Worm (Caenorhabditis elegans): ENCODE measurements around the gene F41H10.3.
A peak's percentile ranks its signal among the peaks of the same experiment; 100 is the strongest.

The F41H10.3 gene

ce11 chrIV:5334518-5334917, 35.1 kb upstream of the F41H10.3 start (continued):
- no peak for TF ChIP-seq lin-39 (tag; optimal IDR thresholded peaks at IDR 0.05)
- TF ChIP-seq ceh-90 (tag; optimal IDR thresholded peaks at IDR 0.05) = no peak

ce11 chrIV:5337649-5338048, 32.0 kb upstream of the F41H10.3 start:
- TF ChIP-seq lsy-2 (tag; optimal IDR thresholded peaks at IDR 0.05) (peak in 1 of 2 experiments; percentile 17), efl-1 (optimal IDR thresholded peaks at IDR 0.05) (no peak), efl-1 (GFP tag; optimal IDR thresholded peaks at IDR 0.05 in 1 of 2) (peak in 1 of 2 experiments; percentile 59), hlh-4 (tag; optimal IDR thresholded peaks at IDR 0.05) (no peak), lin-14 (GFP tag; optimal IDR thresholded peaks at IDR 0.05) (peak; percentile 69), tlp-1 (tag; optimal IDR thresholded peaks at IDR 0.05) (no peak), ceh-88 (GFP tag; IDR thresholded peaks at IDR 0.05) (no peak), lin-39 (tag; optimal IDR thresholded peaks at IDR 0.05) (no peak), zip-4 (GFP tag; optimal IDR thresholded peaks at IDR 0.05) (no peak), nhr-20 (tag; optimal IDR thresholded peaks at IDR 0.05) (peak; percentile 22), pqm-1 (tag; optimal IDR thresholded peaks at IDR 0.05) (no peak), skn-1 (tag; optimal IDR thresholded peaks at IDR 0.05) (no peak), nhr-19 (GFP tag; conservative IDR thresholded peaks at IDR 0.05) (no peak), nhr-71 (tag; optimal IDR thresholded peaks at IDR 0.05) (peak; percentile 49), unc-86 (tag; optimal IDR thresholded peaks at IDR 0.05) (peak; percentile 61), snu-23 (GFP tag; optimal IDR thresholded peaks at IDR 0.05) (peak; percentile 10), nhr-90 (tag; optimal IDR thresholded peaks at IDR 0.05; ENCODE audit: poor library complexity) (no peak), ceh-8 (GFP tag; optimal IDR thresholded peaks at IDR 0.05) (no peak), nhr-85 (tag) (peak; percentile 81), nhr-77 (tag; optimal IDR thresholded peaks at IDR 0.05) (no peak), elt-2 (tag; optimal IDR thresholded peaks at IDR 0.05) (no peak), isw-1 (GFP tag; IDR thresholded peaks at IDR 0.05) (no peak), nhr-47 (tag; optimal IDR thresholded peaks at IDR 0.05) (no peak), elt-3 (tag; optimal IDR thresholded peaks at IDR 0.05) (peak in 1 of 6 experiments; percentile 47), rnt-1 (tag; optimal IDR thresholded peaks at IDR 0.05) (no peak), mep-1 (tag; optimal IDR thresholded peaks at IDR 0.05) (peak; percentile 5), ceh-90 (tag; optimal IDR thresholded peaks at IDR 0.05) (no peak), blmp-1 (tag; optimal IDR thresholded peaks at IDR 0.05) (peak; percentile 67), lin-35 (GFP tag; optimal IDR thresholded peaks at IDR 0.05) (peak in 1 of 2 experiments; percentile 25), ces-1 (GFP tag; optimal IDR thresholded peaks at IDR 0.05) (no peak), aha-1 (tag; optimal IDR thresholded peaks at IDR 0.05) (no peak), unc-62 (GFP tag; optimal IDR thresholded peaks at IDR 0.05) (no peak)

- TF ChIP-seq blmp-1 (tag; optimal IDR thresholded peaks at IDR 0.05) (peak; percentile 65), lin-14 (GFP tag; optimal IDR thresholded peaks at IDR 0.05) (peak; percentile 15), elt-3 (tag; optimal IDR thresholded peaks at IDR 0.05) (peak in 5 of 6 experiments; percentile 8 to 83 (median 11)), sup-37 (GFP tag; optimal IDR thresholded peaks at IDR 0.05) (no peak), aha-1 (tag; optimal IDR thresholded peaks at IDR 0.05) (no peak), efl-1 (optimal IDR thresholded peaks at IDR 0.05) (no peak), efl-1 (GFP tag; optimal IDR thresholded peaks at IDR 0.05 in 1 of 2) (no peak), nhr-76 (tag; optimal IDR thresholded peaks at IDR 0.05) (no peak), lsy-2 (tag; optimal IDR thresholded peaks at IDR 0.05) (peak in 1 of 2 experiments; percentile 21), nhr-85 (tag) (peak; percentile 76)
Observed at ce11 chrIV:5339255-5339654, 30.3 kb upstream of the F41H10.3 start, which contains the start of gene Y4C6B.2. Gene Y4C6B.2 (plus strand): TSS chrIV:5339574.

DNA sequence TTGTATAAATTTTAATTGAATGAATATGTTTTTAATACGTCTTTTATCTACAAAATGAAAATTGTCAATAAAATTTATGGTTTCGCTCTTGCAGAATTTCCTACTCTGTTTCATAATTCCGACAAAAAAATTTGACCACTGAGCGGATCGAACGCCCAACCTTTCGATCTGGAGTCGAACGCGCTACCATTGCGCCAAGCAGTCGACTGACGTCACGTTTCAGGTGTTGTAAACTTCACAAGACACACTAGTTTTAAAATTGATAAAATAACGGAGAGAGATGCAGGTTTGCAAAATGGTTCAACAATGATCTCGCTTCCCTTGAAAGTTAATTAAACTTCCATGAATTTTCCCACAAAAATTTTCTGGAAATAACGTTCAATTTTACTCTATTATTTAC, 25.4 kb upstream of the F41H10.3 start:
- no peak for TF ChIP-seq hlh-4 (tag; optimal IDR thresholded peaks at IDR 0.05)
- no peak for TF ChIP-seq ceh-88 (GFP tag; IDR thresholded peaks at IDR 0.05)
- TF ChIP-seq grh-1 (GFP tag; IDR thresholded peaks at IDR 0.05) = no peak
- peak; percentile 52 for TF ChIP-seq nhr-90 (tag; optimal IDR thresholded peaks at IDR 0.05; ENCODE audit: poor library complexity)
- peak; percentile 18 for TF ChIP-seq nhr-71 (tag; optimal IDR thresholded peaks at IDR 0.05)
- peak in 1 of 2 experiments; percentile 65 for TF ChIP-seq lin-35 (GFP tag; optimal IDR thresholded peaks at IDR 0.05)
- TF ChIP-seq nhr-19 (GFP tag; conservative IDR thresholded peaks at IDR 0.05) = no peak
- no peak for TF ChIP-seq ceh-82 (tag; optimal IDR thresholded peaks at IDR 0.05)
- TF ChIP-seq mdl-1 (tag; optimal IDR thresholded peaks at IDR 0.05) = no peak
- TF ChIP-seq aly-2 (tag; optimal IDR thresholded peaks at IDR 0.05) = no peak
- TF ChIP-seq C04F5.9 (tag; optimal IDR thresholded peaks at IDR 0.05) = no peak
- TF ChIP-seq nhr-47 (tag; optimal IDR thresholded peaks at IDR 0.05) = no peak
- no peak for TF ChIP-seq F16B12.6 (tag; optimal IDR thresholded peaks at IDR 0.05)
- no peak for TF ChIP-seq snpc-4 (tag; optimal IDR thresholded peaks at IDR 0.05)
- TF ChIP-seq rnt-1 (tag; optimal IDR thresholded peaks at IDR 0.05) = no peak
- no peak for TF ChIP-seq zip-4 (GFP tag; optimal IDR thresholded peaks at IDR 0.05)
- peak; percentile 21 for TF ChIP-seq snu-23 (GFP tag; optimal IDR thresholded peaks at IDR 0.05)
- no peak for TF ChIP-seq lin-14 (GFP tag; optimal IDR thresholded peaks at IDR 0.05)
- peak in 1 of 2 experiments; percentile 10 for TF ChIP-seq lsy-2 (tag; optimal IDR thresholded peaks at IDR 0.05)
- TF ChIP-seq vab-15 (tag; optimal IDR thresholded peaks at IDR 0.05) = no peak
- TF ChIP-seq lin-13 (GFP tag; optimal IDR thresholded peaks at IDR 0.05) = no peak
- TF ChIP-seq nhr-20 (tag; optimal IDR thresholded peaks at IDR 0.05) = no peak
- no peak for TF ChIP-seq egl-13 (tag; optimal IDR thresholded peaks at IDR 0.05)
- no peak for TF ChIP-seq swsn-7 (tag; optimal IDR thresholded peaks at IDR 0.05)
- no peak for TF ChIP-seq hpl-2 (GFP tag; optimal IDR thresholded peaks at IDR 0.05)
